Worm (Caenorhabditis elegans) whole organism, midembryonic: ENCODE measurements around the gene snu-13.

Experiments
- T22C8.4 ChIP-seq: fragments of 200-800 bp; sonication (Bioruptor generic); IDR thresholded peaks from 2 replicates; pipeline ENCODE4 v1.3.6; 2022; ENCODE audit warnings: missing genetic modification characterization, missing compliant biosample characterization
- cog-1 ChIP-seq: sonication (generic microtip); optimal IDR thresholded peaks from 2 replicates; lab custom pipeline; 2016; ENCODE audit warnings: missing genetic modification characterization, missing compliant biosample characterization
- flt-1 ChIP-seq: fragments of 200-800 bp; sonication (Bioruptor generic); IDR thresholded peaks from 2 replicates; pipeline ENCODE4 v1.3.6; 2022; ENCODE audit warnings: missing genetic modification characterization, missing compliant biosample characterization
- klf-2 ChIP-seq: fragments of 200-800 bp; sonication (Bioruptor generic); conservative IDR thresholded peaks from 2 replicates; pipeline ENCODE4 v1.3.6; 2022; ENCODE audit warnings: missing genetic modification reagents, missing genetic modification characterization, missing compliant biosample characterization
- med-1 ChIP-seq: sonication (generic microtip); optimal IDR thresholded peaks from 2 replicates; lab custom pipeline; 2017; ENCODE audit warnings: missing genetic modification characterization, mild to moderate bottlenecking, missing compliant biosample characterization, antibody characterized with exemption, missing genetic modification reagents; ENCODE audit not compliant: insufficient read depth
- ref-1 ChIP-seq: fragments of 200-800 bp; sonication (Bioruptor generic); conservative IDR thresholded peaks from 2 replicates; pipeline ENCODE4 v1.3.6; 2022; ENCODE audit warnings: missing genetic modification reagents, missing genetic modification characterization, missing compliant biosample characterization
- tab-1 ChIP-seq: fragments of 200-800 bp; sonication (Bioruptor generic); IDR thresholded peaks from 2 replicates; pipeline ENCODE4 v1.3.6; 2022; ENCODE audit warnings: missing genetic modification characterization, missing compliant biosample characterization
- ztf-23 ChIP-seq: fragments of 200-800 bp; sonication (Bioruptor generic); IDR thresholded peaks from 2 replicates; pipeline ENCODE4 v1.3.6; 2022; ENCODE audit warnings: missing genetic modification reagents, missing genetic modification characterization, missing compliant biosample characterization
- ztf-29 ChIP-seq: fragments of 200-800 bp; sonication (Bioruptor generic); IDR thresholded peaks from 2 replicates; pipeline ENCODE4 v1.3.6; 2022; ENCODE audit warnings: missing genetic modification reagents, missing genetic modification characterization, missing compliant biosample characterization

snu-13 gene

DNA sequence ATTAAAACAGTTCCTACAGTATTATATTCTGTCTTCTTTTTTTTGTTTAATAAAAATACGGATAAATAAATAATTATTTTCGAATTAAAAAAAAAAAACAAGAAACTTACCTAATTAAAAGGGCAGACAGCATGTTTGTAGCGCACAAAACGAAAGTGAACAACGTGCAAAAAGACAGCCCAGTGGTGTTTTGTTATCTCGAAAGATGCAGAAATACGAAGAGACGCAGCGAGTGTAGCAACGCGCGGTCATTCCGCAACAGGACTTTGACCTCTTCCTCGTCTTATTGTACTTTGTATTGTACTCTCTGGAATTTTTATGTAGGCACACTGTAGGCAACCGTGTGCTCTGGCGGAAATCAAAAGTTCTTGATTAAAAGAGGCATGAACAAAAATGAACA lies 35.2 kb upstream of the snu-13 start, which contains the start of gene gbh-1:
Gene gbh-1, minus strand, starts transcription at position 149 of the 400 bp plus-strand sequence.
- TF ChIP-seq cog-1 (tag; lab: Kevin White, UChicago) (no peak), med-1 (no peak), flt-1 (no peak), T22C8.4 (GFP tag; lab: Robert Waterston, UW) (no peak), ztf-29 (GFP tag; lab: Robert Waterston, UW) (no peak), klf-2 (GFP tag; lab: Robert Waterston, UW) (no peak), ztf-23 (GFP tag; lab: Robert Waterston, UW) (no peak), ref-1 (GFP tag; lab: Robert Waterston, UW) (no peak), tab-1 (no peak)

DNA sequence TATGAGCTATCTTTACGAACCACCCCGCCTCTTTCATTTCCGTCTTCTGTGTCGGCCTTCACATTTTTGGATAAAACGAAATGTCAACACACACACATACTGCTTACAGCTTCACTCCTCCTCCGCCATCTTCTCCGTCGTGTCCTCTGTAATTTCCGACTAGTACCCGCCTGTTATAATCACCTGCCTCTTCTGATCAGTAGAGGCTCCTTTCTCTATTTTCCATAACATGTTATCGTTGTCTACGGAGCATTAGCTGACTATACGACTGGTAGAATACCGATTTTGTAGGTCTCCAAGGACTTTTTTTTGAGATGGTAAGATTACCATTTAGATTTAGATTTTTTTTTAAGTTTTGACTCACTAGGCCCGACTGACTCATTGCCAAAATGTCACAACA lies 26.5 kb upstream of the snu-13 start:
- no peak for TF ChIP-seq ztf-29 (GFP tag; lab: Robert Waterston, UW)
- TF ChIP-seq cog-1 (tag; lab: Kevin White, UChicago): no peak
- no peak for TF ChIP-seq T22C8.4 (GFP tag; lab: Robert Waterston, UW)
- TF ChIP-seq flt-1: no peak
- TF ChIP-seq ref-1 (GFP tag; lab: Robert Waterston, UW): no peak
- no peak for TF ChIP-seq klf-2 (GFP tag; lab: Robert Waterston, UW)
- no peak for TF ChIP-seq ztf-23 (GFP tag; lab: Robert Waterston, UW)
- no peak for TF ChIP-seq med-1
- TF ChIP-seq tab-1: no peak

DNA sequence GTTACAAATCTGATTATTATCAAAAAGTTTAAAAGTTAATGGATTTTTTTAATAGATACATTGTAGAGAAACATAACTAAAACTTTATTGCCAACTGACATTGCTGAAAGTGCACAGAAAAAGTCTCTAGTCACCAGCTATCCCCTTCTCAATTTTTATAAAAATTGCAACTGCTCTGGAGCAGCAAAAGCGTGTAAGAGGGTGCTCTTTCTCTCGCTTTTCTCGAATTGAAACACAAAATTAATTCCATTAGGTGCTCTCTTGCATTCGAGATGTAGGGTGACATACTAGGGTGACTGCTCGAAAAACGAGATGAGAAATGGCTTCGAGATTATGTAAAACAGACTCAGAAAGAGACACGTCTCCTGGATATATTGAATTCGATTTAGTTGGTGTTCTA lies 22.2 kb upstream of the snu-13 start:
- no peak for TF ChIP-seq tab-1
- TF ChIP-seq ref-1 (GFP tag; lab: Robert Waterston, UW): no peak
- TF ChIP-seq med-1: no peak
- TF ChIP-seq cog-1 (tag; lab: Kevin White, UChicago): no peak
- TF ChIP-seq ztf-29 (GFP tag; lab: Robert Waterston, UW): no peak
- no peak for TF ChIP-seq flt-1
- no peak for TF ChIP-seq T22C8.4 (GFP tag; lab: Robert Waterston, UW)
- no peak for TF ChIP-seq klf-2 (GFP tag; lab: Robert Waterston, UW)
- TF ChIP-seq ztf-23 (GFP tag; lab: Robert Waterston, UW): no peak

DNA sequence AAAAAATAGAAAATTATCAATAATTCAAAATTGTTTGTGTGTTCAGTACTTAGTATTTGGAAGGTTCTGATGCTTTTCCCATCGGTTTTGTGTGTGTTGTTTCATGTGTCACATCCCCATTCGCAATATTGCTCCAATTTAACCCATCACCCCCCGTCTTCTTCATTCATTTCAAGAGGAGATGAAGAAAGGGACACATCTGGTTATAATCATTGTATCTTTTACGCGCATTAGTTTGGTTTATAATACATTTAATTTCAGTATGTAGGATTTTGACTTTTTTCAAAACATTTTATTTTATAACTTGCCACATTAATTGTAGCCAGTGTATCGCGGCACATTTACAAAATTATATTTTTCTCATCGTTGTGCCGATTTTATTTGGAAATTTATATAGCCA lies 21.7 kb upstream of the snu-13 start:
- TF ChIP-seq med-1: no peak
- TF ChIP-seq flt-1: no peak
- no peak for TF ChIP-seq ref-1 (GFP tag; lab: Robert Waterston, UW)
- no peak for TF ChIP-seq klf-2 (GFP tag; lab: Robert Waterston, UW)
- TF ChIP-seq ztf-29 (GFP tag; lab: Robert Waterston, UW): no peak
- TF ChIP-seq tab-1: no peak
- no peak for TF ChIP-seq T22C8.4 (GFP tag; lab: Robert Waterston, UW)
- no peak for TF ChIP-seq cog-1 (tag; lab: Kevin White, UChicago)
- no peak for TF ChIP-seq ztf-23 (GFP tag; lab: Robert Waterston, UW)

DNA sequence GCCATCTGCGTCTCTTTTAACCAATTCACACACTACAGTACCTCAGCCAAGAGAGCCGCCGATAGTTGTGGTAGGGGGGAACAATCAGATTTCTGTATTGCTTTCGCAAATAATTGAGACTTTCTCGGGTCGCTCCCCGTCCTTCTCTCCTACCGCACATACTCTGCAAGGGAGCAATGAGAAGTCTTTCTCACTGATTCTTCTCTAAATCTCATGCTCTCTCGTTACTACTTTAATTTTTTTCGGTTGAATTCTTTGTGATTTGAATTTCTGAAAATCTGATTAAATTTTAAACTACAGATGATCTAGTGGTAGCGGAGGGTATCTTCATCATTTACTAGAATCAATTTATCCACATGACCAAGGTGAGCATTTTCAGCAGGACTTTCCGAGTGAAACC lies 16.9 kb upstream of the snu-13 start, which contains the start of gene ptb-1:
Gene ptb-1, plus strand, starts transcription at position 301 of the 400 bp plus-strand sequence.
- no peak for TF ChIP-seq T22C8.4 (GFP tag; lab: Robert Waterston, UW)
- no peak for TF ChIP-seq ztf-23 (GFP tag; lab: Robert Waterston, UW)
- no peak for TF ChIP-seq ztf-29 (GFP tag; lab: Robert Waterston, UW)
- TF ChIP-seq ref-1 (GFP tag; lab: Robert Waterston, UW): no peak
- TF ChIP-seq med-1: no peak

DNA sequence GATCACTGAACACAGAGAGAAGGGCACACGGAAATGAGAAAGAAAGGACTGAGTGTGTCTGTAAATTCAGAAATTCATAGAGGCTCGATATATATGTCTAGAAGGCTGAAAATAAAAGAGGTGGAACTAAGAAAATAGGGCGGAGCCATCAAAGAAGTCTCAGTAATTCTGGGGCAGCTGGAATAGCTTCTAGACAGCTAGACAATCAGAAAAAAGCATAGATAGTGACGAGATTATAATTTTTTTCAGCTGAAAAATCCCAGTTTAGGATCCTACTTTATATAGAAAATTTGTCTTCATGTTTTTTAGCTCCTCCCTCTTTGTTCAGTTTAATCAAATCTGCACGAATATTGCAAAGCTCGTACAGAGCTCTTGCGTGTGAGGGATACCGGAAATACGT lies 6.6 kb upstream of the snu-13 start, which contains the start of gene D2089.3:
Gene D2089.3, minus strand, starts transcription at position 101 of the 400 bp plus-strand sequence.
- no peak for TF ChIP-seq tab-1
- no peak for TF ChIP-seq ztf-23 (GFP tag; lab: Robert Waterston, UW)
- TF ChIP-seq ztf-29 (GFP tag; lab: Robert Waterston, UW): no peak
- no peak for TF ChIP-seq cog-1 (tag; lab: Kevin White, UChicago)
- no peak for TF ChIP-seq klf-2 (GFP tag; lab: Robert Waterston, UW)
- no peak for TF ChIP-seq ref-1 (GFP tag; lab: Robert Waterston, UW)
- TF ChIP-seq T22C8.4 (GFP tag; lab: Robert Waterston, UW): no peak
- no peak for TF ChIP-seq med-1
- TF ChIP-seq flt-1: no peak

DNA sequence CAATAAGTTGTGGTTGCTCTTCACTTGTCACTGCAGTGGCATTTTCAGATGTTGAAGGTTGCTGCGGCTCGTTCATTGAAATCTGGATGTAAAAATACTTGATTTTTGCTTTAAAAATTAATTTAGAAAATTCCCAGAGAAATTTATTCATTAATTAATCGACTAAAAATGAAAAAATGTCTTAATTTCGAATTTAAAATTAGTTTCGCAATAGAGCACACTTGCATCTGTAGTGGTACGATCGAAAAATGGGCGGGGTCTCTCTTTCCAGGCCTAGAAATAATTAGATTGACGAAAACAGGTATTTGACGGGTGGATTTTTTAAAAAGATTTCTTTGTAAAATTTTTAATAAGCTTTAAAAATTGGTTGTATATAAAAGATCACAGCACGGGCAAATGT lies 4.3 kb upstream of the snu-13 start, which contains the start of gene D2089.8:
Gene D2089.8, minus strand, starts transcription at position 84 of the 400 bp plus-strand sequence.
- TF ChIP-seq klf-2 (GFP tag; lab: Robert Waterston, UW) (no peak), ztf-29 (GFP tag; lab: Robert Waterston, UW) (no peak), ztf-23 (GFP tag; lab: Robert Waterston, UW) (no peak), tab-1 (no peak), ref-1 (GFP tag; lab: Robert Waterston, UW) (no peak), med-1 (no peak), flt-1 (no peak), cog-1 (tag; lab: Kevin White, UChicago) (no peak), T22C8.4 (GFP tag; lab: Robert Waterston, UW) (no peak)

DNA sequence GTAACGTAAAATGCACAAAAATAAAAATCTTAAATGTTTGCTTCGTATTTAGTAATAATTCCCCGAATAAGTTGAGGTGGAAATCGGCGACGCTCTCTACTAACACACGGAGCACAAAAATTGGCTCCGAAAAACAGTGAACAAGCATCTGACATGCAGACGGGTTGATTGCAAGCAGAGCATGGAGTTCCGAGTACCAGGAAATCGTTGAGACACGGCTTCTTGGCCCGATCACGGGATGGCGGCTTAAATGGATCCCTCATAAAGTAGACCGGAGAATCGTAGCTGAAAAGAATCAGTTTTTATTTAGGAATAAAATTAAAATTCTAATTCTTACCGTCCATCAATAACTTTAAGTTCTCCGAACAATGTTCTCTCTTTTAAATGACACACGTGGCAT lies 3.9 kb upstream of the snu-13 start:
- no peak for TF ChIP-seq ref-1 (GFP tag; lab: Robert Waterston, UW)
- no peak for TF ChIP-seq cog-1 (tag; lab: Kevin White, UChicago)
- TF ChIP-seq flt-1: 0 out of 2 replicates have a peak, but pooled peaks have one; percentile 35

DNA sequence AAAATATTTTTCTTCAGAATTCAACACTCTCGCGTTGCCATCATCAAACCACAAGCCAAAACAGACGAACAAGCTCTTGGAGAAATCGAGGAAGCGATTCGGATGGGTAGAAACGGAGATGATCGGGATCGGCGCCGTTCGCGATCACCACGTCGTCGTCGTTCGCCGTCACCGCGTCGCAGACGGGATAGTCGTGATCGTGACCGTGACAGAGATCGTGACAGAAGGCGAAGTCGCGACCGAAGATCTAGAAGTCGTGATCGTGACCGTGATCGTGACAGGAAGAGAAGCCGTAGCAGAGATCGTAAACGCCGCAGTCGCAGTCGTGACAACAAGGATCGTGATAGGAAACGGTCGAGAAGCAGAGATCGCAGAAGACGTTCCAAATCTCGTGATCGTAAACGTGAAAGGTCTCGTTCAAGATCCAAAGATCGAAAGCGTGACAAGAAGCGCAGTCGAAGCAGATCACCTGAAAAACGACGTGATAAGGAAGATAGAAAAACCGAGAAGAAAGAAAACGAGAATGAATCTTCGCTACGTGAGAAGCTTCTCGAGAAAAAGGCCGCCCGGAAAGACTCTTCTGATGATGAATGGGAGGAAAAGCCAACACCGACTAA lies 3.1 kb upstream of the snu-13 start:
- TF ChIP-seq med-1 (no peak), T22C8.4 (GFP tag; lab: Robert Waterston, UW) (no peak), klf-2 (GFP tag; lab: Robert Waterston, UW) (no peak), ztf-29 (GFP tag; lab: Robert Waterston, UW) (no peak), tab-1 (no peak), ref-1 (GFP tag; lab: Robert Waterston, UW) (no peak), flt-1 (no peak), ztf-23 (GFP tag; lab: Robert Waterston, UW) (no peak), cog-1 (tag; lab: Kevin White, UChicago) (no peak)

DNA sequence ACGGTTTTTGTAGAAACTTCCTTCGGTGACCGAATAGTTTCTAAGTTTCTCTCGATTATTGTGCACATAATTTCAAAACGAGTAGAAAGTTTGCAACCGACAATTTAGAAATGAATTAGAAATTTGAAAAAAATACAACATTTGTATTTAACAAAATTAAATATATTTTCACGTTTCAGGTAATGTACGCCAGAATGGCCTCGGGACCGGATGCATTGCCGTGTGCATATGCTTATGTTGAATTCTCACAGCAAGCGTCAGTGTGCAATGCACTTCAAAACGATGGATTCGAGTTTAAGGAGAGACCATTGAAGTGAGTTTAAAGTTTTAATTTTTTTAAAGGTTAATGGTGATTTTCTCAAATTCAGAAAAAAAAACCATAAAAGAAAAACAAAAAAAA lies 2.5 kb upstream of the snu-13 start, which contains the start of gene marc-2:
Gene marc-2, minus strand, starts transcription at position 101 of the 400 bp plus-strand sequence.
- TF ChIP-seq ref-1 (GFP tag; lab: Robert Waterston, UW): no peak
- no peak for TF ChIP-seq cog-1 (tag; lab: Kevin White, UChicago)
- no peak for TF ChIP-seq ztf-29 (GFP tag; lab: Robert Waterston, UW)
- no peak for TF ChIP-seq tab-1
- no peak for TF ChIP-seq T22C8.4 (GFP tag; lab: Robert Waterston, UW)
- TF ChIP-seq med-1: no peak
- no peak for TF ChIP-seq ztf-23 (GFP tag; lab: Robert Waterston, UW)
- TF ChIP-seq klf-2 (GFP tag; lab: Robert Waterston, UW): no peak
- no peak for TF ChIP-seq flt-1
